Worm (Caenorhabditis elegans): ENCODE data around the gene srv-21.

DNA sequence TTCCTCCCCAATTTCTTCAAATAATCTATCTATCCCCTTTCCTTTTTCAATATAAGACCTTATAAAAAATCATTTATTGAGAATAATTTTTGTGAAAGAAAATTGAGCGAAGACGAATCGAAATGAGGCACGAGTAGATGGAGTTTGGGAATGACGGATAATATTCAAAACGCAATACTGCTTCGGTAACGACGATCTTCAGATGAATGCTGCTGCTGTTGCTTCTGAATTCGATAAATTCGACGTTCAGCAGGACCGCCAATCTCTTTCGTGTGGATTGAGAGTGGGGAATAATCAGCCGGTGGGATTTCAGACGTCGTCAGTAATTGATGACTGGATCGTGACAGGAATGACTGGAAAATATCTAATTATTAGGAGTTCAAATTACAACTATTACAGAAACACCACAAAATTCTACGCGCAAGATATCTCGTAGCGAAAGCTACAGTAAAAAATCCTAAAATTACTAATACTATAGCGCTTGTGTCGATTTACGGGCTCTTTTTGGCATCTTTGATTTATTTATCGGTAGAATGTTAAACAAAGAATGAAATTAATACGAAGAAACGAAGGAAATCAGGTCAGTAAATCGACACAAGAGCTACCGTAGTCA lies 26.3 kb downstream of the srv-21 start:
- TF ChIP-seq skn-1 (tag; optimal IDR thresholded peaks at IDR 0.05) (no peak), fos-1 (tag; optimal IDR thresholded peaks at IDR 0.05) (no peak)

Measured in whole organism, L1 larva.